Worm (Caenorhabditis elegans) whole organism, L1 larva: ENCODE measurements around the gene bicd-1.

Source experiments
- ceh-63 ChIP-seq: fragments of 200-800 bp; sonication (Bioruptor generic); optimal IDR thresholded peaks from 2 replicates; lab custom pipeline; 2018; ENCODE audit warnings: mild to moderate bottlenecking, missing genetic modification characterization, missing compliant biosample characterization
- fos-1 ChIP-seq: fragments of 150-350 bp; optimal IDR thresholded peaks from 2 replicates; lab custom pipeline; 2014; ENCODE audit warnings: missing biosample characterization, missing genetic modification characterization
- lir-3 ChIP-seq: sonication (generic microtip); optimal IDR thresholded peaks from 2 replicates; lab custom pipeline; 2016; ENCODE audit warnings: mild to moderate bottlenecking, missing genetic modification characterization, moderate library complexity, missing compliant biosample characterization; ENCODE audit not compliant: poor library complexity
- lsy-2 ChIP-seq, 2 experiments: fragments of 150-350 bp; optimal IDR thresholded peaks; 2 replicates each; lab custom pipeline; 2014; ENCODE audit warnings: missing biosample characterization in 2 of 2, missing genetic modification characterization in 2 of 2
- mab-9 ChIP-seq: fragments of 200-800 bp; sonication (Bioruptor generic); IDR thresholded peaks from 2 replicates; pipeline ENCODE4 v1.3.6; 2022; ENCODE audit warnings: missing genetic modification reagents, missing genetic modification characterization, missing compliant biosample characterization
- zag-1 ChIP-seq: fragments of 150-350 bp; optimal IDR thresholded peaks from 2 replicates; lab custom pipeline; 2014; ENCODE audit warnings: missing biosample characterization, missing genetic modification characterization

DNA sequence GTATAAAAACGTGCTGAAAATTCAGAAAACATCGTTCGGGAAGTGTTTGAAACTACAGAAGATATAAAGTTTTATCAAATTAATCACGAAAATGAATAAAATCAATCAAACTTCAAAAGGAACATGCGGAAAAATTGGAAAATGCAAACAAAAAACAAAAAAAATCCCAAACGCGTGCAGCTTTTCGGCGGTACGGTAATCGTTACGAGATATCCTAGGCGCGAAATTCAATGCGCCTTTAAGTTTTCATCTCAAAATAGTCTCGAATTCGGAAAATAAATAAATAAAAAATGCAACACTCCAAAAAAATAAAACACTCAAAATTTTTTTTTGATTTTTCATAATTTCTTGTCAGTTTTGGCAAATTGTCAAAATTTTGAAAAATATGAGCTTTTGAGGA, 42.3 kb downstream of the bicd-1 start:
- TF ChIP-seq fos-1 (no peak), lsy-2 (tag; optimal IDR thresholded peaks at IDR 0.05; lab: Kevin White, UChicago) (no peak), zag-1 (tag; lab: Kevin White, UChicago) (no peak), lir-3 (tag; lab: Kevin White, UChicago) (no peak), mab-9 (GFP tag; lab: Robert Waterston, UW) (no peak), ceh-63 (no peak)
